Fruit fly (Drosophila melanogaster) whole organism, embryonic: Measurements from ENCODE around the gene CG15019.
A peak's percentile ranks its signal among the peaks of the same experiment; 100 is the strongest.

ENCODE experiments used
- B-H1 ChIP-seq: fragments of 200-800 bp; sonication (Bioruptor generic); IDR thresholded peaks from 3 replicates; pipeline ENCODE4 v1.3.6; 2022; ENCODE audit warnings: missing biosample characterization, missing genetic modification characterization
- Bgb ChIP-seq: fragments of 200-800 bp; sonication (Bioruptor generic); IDR thresholded peaks from 2 replicates; pipeline ENCODE4 v1.3.6; 2022; ENCODE audit warnings: missing biosample characterization, missing genetic modification characterization; ENCODE audit not compliant: partially characterized antibody
- CG10543 ChIP-seq: fragments of 200-800 bp; sonication (Bioruptor generic); optimal IDR thresholded peaks from 3 replicates; lab custom pipeline; 2017; ENCODE audit warnings: missing biosample characterization, mild to moderate bottlenecking, missing genetic modification characterization, moderate library complexity
- CG11504 ChIP-seq: fragments of 200-800 bp; sonication (Bioruptor generic); optimal IDR thresholded peaks from 3 replicates; lab custom pipeline; 2019; ENCODE audit warnings: missing biosample characterization, mild to moderate bottlenecking, missing genetic modification characterization, moderate library complexity
- CG11695 ChIP-seq: fragments of 200-800 bp; sonication (Bioruptor generic); IDR thresholded peaks from 3 replicates; pipeline ENCODE4 v1.3.6; 2022; ENCODE audit warnings: missing biosample characterization, missing genetic modification characterization
- CG13123 ChIP-seq: fragments of 200-800 bp; sonication (Bioruptor generic); optimal IDR thresholded peaks from 2 replicates; lab custom pipeline; 2016; ENCODE audit warnings: missing biosample characterization, missing genetic modification characterization
- CG14710 ChIP-seq: fragments of 200-800 bp; sonication (Bioruptor generic); optimal IDR thresholded peaks from 3 replicates; lab custom pipeline; 2019; ENCODE audit warnings: missing biosample characterization, mild to moderate bottlenecking, missing genetic modification characterization, moderate library complexity
- CG1529 ChIP-seq: fragments of 200-800 bp; sonication (Bioruptor generic); optimal IDR thresholded peaks from 3 replicates; lab custom pipeline; 2018; ENCODE audit warnings: missing biosample characterization, missing genetic modification characterization
- CG15514 ChIP-seq: fragments of 200-800 bp; sonication (Bioruptor generic); optimal IDR thresholded peaks from 3 replicates; lab custom pipeline; 2017; ENCODE audit warnings: missing biosample characterization, missing genetic modification characterization, mild to moderate bottlenecking, moderate library complexity, missing genetic modification reagents
- CG15601 ChIP-seq: fragments of 200-800 bp; sonication (Bioruptor generic); optimal IDR thresholded peaks from 3 replicates; lab custom pipeline; 2019; ENCODE audit warnings: missing biosample characterization, mild to moderate bottlenecking, missing genetic modification characterization, moderate library complexity
- CG1602 ChIP-seq: fragments of 200-800 bp; sonication (Bioruptor generic); optimal IDR thresholded peaks from 3 replicates; lab custom pipeline; 2016; ENCODE audit warnings: missing biosample characterization, missing genetic modification characterization
- CG17359 ChIP-seq: fragments of 200-800 bp; sonication (Bioruptor generic); optimal IDR thresholded peaks from 3 replicates; lab custom pipeline; 2018; ENCODE audit warnings: missing biosample characterization, mild to moderate bottlenecking, missing genetic modification characterization, moderate library complexity
- CG17829 ChIP-seq: fragments of 200-800 bp; optimal IDR thresholded peaks from 2 replicates; lab custom pipeline; 2019; ENCODE audit warnings: missing biosample characterization, mild to moderate bottlenecking, missing genetic modification characterization, moderate library complexity
- CG31224 ChIP-seq: fragments of 200-800 bp; sonication (Bioruptor generic); IDR thresholded peaks from 2 replicates; pipeline ENCODE4 v1.3.6; 2022; ENCODE audit warnings: missing biosample characterization, missing genetic modification characterization
- CG34422 ChIP-seq: fragments of 200-800 bp; sonication (Bioruptor generic); IDR thresholded peaks from 3 replicates; pipeline ENCODE4 v1.3.6; 2022; ENCODE audit warnings: missing biosample characterization, missing genetic modification characterization
- CG5180 ChIP-seq: fragments of 200-800 bp; sonication (Bioruptor generic); optimal IDR thresholded peaks from 3 replicates; lab custom pipeline; 2017; ENCODE audit warnings: missing biosample characterization, missing genetic modification characterization, mild to moderate bottlenecking, moderate library complexity, missing genetic modification reagents
- CG5953 ChIP-seq: fragments of 200-800 bp; sonication (Bioruptor generic); IDR thresholded peaks from 2 replicates; pipeline ENCODE4 v1.3.6; 2022; ENCODE audit warnings: missing biosample characterization, missing genetic modification characterization
- CG6683 ChIP-seq: fragments of 200-800 bp; sonication (Bioruptor generic); optimal IDR thresholded peaks from 2 replicates; lab custom pipeline; 2017; ENCODE audit warnings: missing biosample characterization, mild to moderate bottlenecking, missing genetic modification characterization, missing genetic modification reagents
- CG7357 ChIP-seq: fragments of 200-800 bp; sonication (Bioruptor generic); IDR thresholded peaks from 3 replicates; pipeline ENCODE4 v1.3.6; 2022; ENCODE audit warnings: missing biosample characterization, missing genetic modification characterization
- CG7556 ChIP-seq: fragments of 200-800 bp; sonication (Bioruptor generic); optimal IDR thresholded peaks from 2 replicates; lab custom pipeline; 2017; ENCODE audit warnings: missing biosample characterization, mild to moderate bottlenecking, missing genetic modification characterization
- CG7745 ChIP-seq: fragments of 200-800 bp; sonication (Bioruptor generic); optimal IDR thresholded peaks from 2 replicates; lab custom pipeline; 2018; ENCODE audit warnings: missing biosample characterization, mild to moderate bottlenecking, missing genetic modification characterization, moderate library complexity
- CG9797 ChIP-seq: fragments of 200-800 bp; sonication (Bioruptor generic); optimal IDR thresholded peaks from 3 replicates; lab custom pipeline; 2018; ENCODE audit warnings: missing biosample characterization, mild to moderate bottlenecking, missing genetic modification characterization
- CoRest ChIP-seq: fragments of 200-800 bp; sonication (Bioruptor generic); optimal IDR thresholded peaks from 3 replicates; lab custom pipeline; 2018; ENCODE audit warnings: missing biosample characterization, mild to moderate bottlenecking, missing genetic modification characterization, moderate library complexity
- Dfd ChIP-seq, 2 experiments: fragments of >200 bp; optimal IDR thresholded peaks; 2 replicates each; lab custom pipeline; 2017; ENCODE audit warnings: missing biosample characterization in 2 of 2, missing genetic modification characterization in 2 of 2
- Dll ChIP-seq: fragments of 200-800 bp; sonication (Bioruptor generic); IDR thresholded peaks from 4 replicates; pipeline ENCODE4 v1.3.6; 2022; ENCODE audit warnings: missing biosample characterization, missing genetic modification characterization; ENCODE audit not compliant: partially characterized antibody
- Hmx ChIP-seq: fragments of 200-800 bp; sonication (Bioruptor generic); optimal IDR thresholded peaks from 2 replicates; lab custom pipeline; 2016; ENCODE audit warnings: missing biosample characterization, missing genetic modification characterization
- Hr39 ChIP-seq: fragments of >200 bp; optimal IDR thresholded peaks from 2 replicates; lab custom pipeline; 2017
- Hr78 ChIP-seq, 2 experiments: fragments of 200-800 bp in 1 of 2; fragments of >200 bp in 1 of 2; sonication (Bioruptor generic) in 1 of 2; optimal IDR thresholded peaks; 2 replicates each; lab custom pipeline; 2017 to 2019; ENCODE audit warnings: missing biosample characterization in 2 of 2, missing genetic modification characterization in 2 of 2, mild to moderate bottlenecking in 1 of 2, moderate library complexity in 1 of 2
- Lhr ChIP-seq: fragments of 200-800 bp; sonication (Bioruptor generic); optimal IDR thresholded peaks from 3 replicates; lab custom pipeline; 2017; ENCODE audit warnings: mild to moderate bottlenecking, missing biosample characterization, missing genetic modification reagents, missing genetic modification characterization
- Lpt ChIP-seq: fragments of >200 bp; optimal IDR thresholded peaks from 2 replicates; lab custom pipeline; 2018; ENCODE audit warnings: missing biosample characterization, missing genetic modification characterization
- Mad ChIP-seq: fragments of 200-800 bp; sonication (Bioruptor generic); optimal IDR thresholded peaks from 2 replicates; lab custom pipeline; 2016; ENCODE audit warnings: missing biosample characterization, missing genetic modification characterization
- NC2α ChIP-seq: fragments of 200-800 bp; sonication (Bioruptor generic); optimal IDR thresholded peaks from 2 replicates; lab custom pipeline; 2016; ENCODE audit warnings: missing biosample characterization, missing genetic modification characterization
- Optix ChIP-seq: fragments of 200-800 bp; sonication (Bioruptor generic); IDR thresholded peaks from 3 replicates; pipeline ENCODE4 v1.3.6; 2022; ENCODE audit warnings: missing biosample characterization, missing genetic modification characterization
- Xrp1 ChIP-seq: fragments of 200-800 bp; sonication (Bioruptor generic); IDR thresholded peaks from 2 replicates; pipeline ENCODE4 v1.3.6; 2022; ENCODE audit warnings: missing biosample characterization, missing genetic modification characterization
- ftz-f1 ChIP-seq: fragments of 200-800 bp; sonication (Bioruptor generic); optimal IDR thresholded peaks from 2 replicates; lab custom pipeline; 2016; ENCODE audit warnings: missing biosample characterization, missing genetic modification characterization
- gfzf ChIP-seq: fragments of 200-800 bp; sonication (Bioruptor generic); optimal IDR thresholded peaks from 2 replicates; lab custom pipeline; 2016; ENCODE audit warnings: missing biosample characterization, mild to moderate bottlenecking, missing genetic modification characterization, moderate library complexity
- grau ChIP-seq: fragments of 200-800 bp; optimal IDR thresholded peaks from 3 replicates; lab custom pipeline; 2019; ENCODE audit warnings: missing biosample characterization, mild to moderate bottlenecking, missing genetic modification characterization, moderate library complexity
- hbn ChIP-seq: fragments of 200-800 bp; sonication (Bioruptor generic); IDR thresholded peaks from 2 replicates; pipeline ENCODE4 v1.3.6; 2022; ENCODE audit warnings: missing biosample characterization, missing genetic modification characterization; ENCODE audit not compliant: partially characterized antibody
- ind ChIP-seq: fragments of 200-800 bp; sonication (Bioruptor generic); optimal IDR thresholded peaks from 3 replicates; lab custom pipeline; 2016; ENCODE audit warnings: missing biosample characterization, missing genetic modification characterization
- lmd ChIP-seq: fragments of 200-800 bp; sonication (Bioruptor generic); IDR thresholded peaks from 2 replicates; pipeline ENCODE4 v1.3.6; 2022; ENCODE audit warnings: missing biosample characterization, missing genetic modification characterization
- luna ChIP-seq: fragments of 200-800 bp; sonication (Bioruptor generic); optimal IDR thresholded peaks from 2 replicates; lab custom pipeline; 2016; ENCODE audit warnings: missing biosample characterization, missing genetic modification characterization
- maf-S ChIP-seq: fragments of 200-800 bp; sonication (Bioruptor generic); optimal IDR thresholded peaks from 2 replicates; lab custom pipeline; 2016; ENCODE audit warnings: missing biosample characterization, missing genetic modification characterization
- onecut ChIP-seq: fragments of 200-800 bp; sonication (Bioruptor generic); IDR thresholded peaks from 2 replicates; pipeline ENCODE4 v1.3.6; 2022; ENCODE audit warnings: missing biosample characterization, missing genetic modification characterization
- pan ChIP-seq, 4 experiments: fragments of >200 bp in 3 of 4; fragments of 200-800 bp in 1 of 4; sonication (Bioruptor generic) in 1 of 4; optimal IDR thresholded peaks in 3 of 4; IDR thresholded peaks in 1 of 4; 2 replicates each; pipeline versions ENCODE4 v1.3.6 to Lab custom; 2017 to 2022; ENCODE audit warnings: missing biosample characterization in 2 of 4, missing genetic modification characterization in 2 of 4, mixed read lengths in 1 of 4
- pum ChIP-seq: fragments of 200-800 bp; sonication (Bioruptor generic); optimal IDR thresholded peaks from 2 replicates; lab custom pipeline; 2016; ENCODE audit warnings: missing biosample characterization, missing genetic modification characterization
- sens ChIP-seq: fragments of 200-800 bp; sonication (Bioruptor generic); peaks from one replicate; lab custom pipeline; 2016; ENCODE audit warnings: missing biosample characterization, missing genetic modification characterization
- slp2 ChIP-seq: fragments of 200-800 bp; sonication (Bioruptor generic); optimal IDR thresholded peaks from 2 replicates; lab custom pipeline; 2016; ENCODE audit warnings: missing biosample characterization, missing genetic modification characterization
- sna ChIP-seq: fragments of 200-800 bp; sonication (Bioruptor generic); IDR thresholded peaks from 2 replicates; pipeline ENCODE4 v1.3.6; 2022; ENCODE audit warnings: missing biosample characterization, missing genetic modification characterization; ENCODE audit not compliant: partially characterized antibody
- tup ChIP-seq: fragments of 200-800 bp; sonication (Bioruptor generic); optimal IDR thresholded peaks from 2 replicates; lab custom pipeline; 2016; ENCODE audit warnings: missing biosample characterization, mild to moderate bottlenecking, missing genetic modification characterization, moderate library complexity
- vfl ChIP-seq: fragments of 200-800 bp; sonication (Bioruptor generic); optimal IDR thresholded peaks from 2 replicates; lab custom pipeline; 2016; ENCODE audit warnings: missing biosample characterization, missing genetic modification characterization
- wor ChIP-seq: fragments of 200-800 bp; sonication (Bioruptor generic); IDR thresholded peaks from 2 replicates; pipeline ENCODE4 v1.3.6; 2022; ENCODE audit warnings: missing biosample characterization, missing genetic modification characterization

Gene CG15019

dm6 chr3L:4399905-4400304 lies 6.0 kb downstream of the CG15019 start (continued):
- no peak for TF ChIP-seq CG34422 (GFP tag; lab: Robert Waterston, UW)
- no peak for TF ChIP-seq Bgb
- TF ChIP-seq Hr39, result no peak
- no peak for TF ChIP-seq CG5953
- no peak for TF ChIP-seq NC2α (GFP tag; lab: Kevin White, UChicago)
- no peak for TF ChIP-seq CG31224 (GFP tag; lab: Robert Waterston, UW)
- TF ChIP-seq Dll (GFP tag; lab: Robert Waterston, UW), result no peak
- no peak for TF ChIP-seq CG15514
- TF ChIP-seq hbn (GFP tag; lab: Robert Waterston, UW), result no peak
- TF ChIP-seq luna (GFP tag; lab: Kevin White, UChicago), result no peak
- no peak for TF ChIP-seq CG7745 (tag; lab: Kevin White, UChicago)
- no peak for TF ChIP-seq gfzf (GFP tag; lab: Kevin White, UChicago)
- TF ChIP-seq CG10543 (GFP tag; lab: Kevin White, UChicago), result no peak
- TF ChIP-seq Hmx (GFP tag; lab: Kevin White, UChicago), result no peak
- no peak for TF ChIP-seq CG6683
- TF ChIP-seq ftz-f1, result no peak
- TF ChIP-seq CG11504 (tag; lab: Kevin White, UChicago), result peak; percentile 6
- no peak for TF ChIP-seq onecut (GFP tag; lab: Robert Waterston, UW)
- TF ChIP-seq CG1602 (GFP tag; lab: Kevin White, UChicago), result no peak
- TF ChIP-seq tup, result no peak
- no peak for TF ChIP-seq pum (GFP tag; lab: Kevin White, UChicago)
- TF ChIP-seq CG15601, result peak; percentile 30
- TF ChIP-seq CG17359, result peak; percentile 28
- no peak for TF ChIP-seq pan (optimal IDR thresholded peaks at IDR 0.05; lab: Kevin White, UChicago)
- no peak for TF ChIP-seq pan (GFP tag; optimal IDR thresholded peaks at IDR 0.05 in 1 of 2, IDR thresholded peaks at IDR 0.05 in 1 of 2)
- TF ChIP-seq sna, result no peak
- peak; percentile 87 for TF ChIP-seq sens (GFP tag; lab: Kevin White, UChicago)
- no peak for TF ChIP-seq slp2
- peak; percentile 39 for TF ChIP-seq CG1529 (GFP tag; lab: Kevin White, UChicago)
- no peak for TF ChIP-seq Lpt (GFP tag; lab: Kevin White, UChicago)
- no peak for TF ChIP-seq CG17829
- no peak for TF ChIP-seq CG13123 (GFP tag; lab: Kevin White, UChicago)
- TF ChIP-seq wor, result no peak
- no peak for TF ChIP-seq Mad
- TF ChIP-seq lmd (GFP tag; lab: Robert Waterston, UW), result no peak
- TF ChIP-seq CG7556 (GFP tag; lab: Kevin White, UChicago), result no peak
- peak in 1 of 2 experiments; percentile 6 for TF ChIP-seq Hr78 (GFP tag; optimal IDR thresholded peaks at IDR 0.05; lab: Kevin White, UChicago)
- no peak for TF ChIP-seq CG5180 (GFP tag; lab: Kevin White, UChicago)
- TF ChIP-seq maf-S, result no peak
- TF ChIP-seq ind (GFP tag; lab: Kevin White, UChicago), result no peak
- no peak for TF ChIP-seq Dfd (GFP tag; optimal IDR thresholded peaks at IDR 0.05; lab: Kevin White, UChicago)
- peak; percentile 3 for TF ChIP-seq Lhr (GFP tag; lab: Kevin White, UChicago)
- no peak for TF ChIP-seq Optix (GFP tag; lab: Robert Waterston, UW)
- no peak for TF ChIP-seq vfl (GFP tag; lab: Kevin White, UChicago)
- TF ChIP-seq CG7357 (GFP tag; lab: Robert Waterston, UW), result no peak
- 0 out of 3 replicates have a peak, but pooled peaks have one; percentile 15 for TF ChIP-seq CG11695 (GFP tag; lab: Robert Waterston, UW)
- peak; percentile 22 for TF ChIP-seq CG14710 (tag; lab: Kevin White, UChicago)
- TF ChIP-seq grau, result peak; percentile 4
- peak; percentile 74 for TF ChIP-seq Xrp1 (GFP tag; lab: Robert Waterston, UW)
- no peak for TF ChIP-seq CoRest
- no peak for TF ChIP-seq B-H1 (GFP tag; lab: Robert Waterston, UW)
- TF ChIP-seq CG9797, result no peak
